Fruit fly (Drosophila melanogaster) whole organism, embryonic: ENCODE data around the gene CG8173.

Experiments used
- Bdp1 ChIP-seq: fragments of 200-800 bp; sonication (Bioruptor generic); optimal IDR thresholded peaks from 3 replicates; lab custom pipeline; 2016; ENCODE audit warnings: missing biosample characterization, missing genetic modification characterization
- BtbVII ChIP-seq: fragments of 200-800 bp; sonication (Bioruptor generic); optimal IDR thresholded peaks from 3 replicates; lab custom pipeline; 2017; ENCODE audit warnings: missing biosample characterization, mild to moderate bottlenecking, missing genetic modification characterization
- CG10274 ChIP-seq: fragments of 200-800 bp; sonication (Bioruptor generic); optimal IDR thresholded peaks from 3 replicates; lab custom pipeline; 2017; ENCODE audit warnings: missing biosample characterization, mild to moderate bottlenecking, missing genetic modification characterization
- CG10321 ChIP-seq: fragments of 200-800 bp; sonication (Bioruptor generic); IDR thresholded peaks from 2 replicates; pipeline ENCODE4 v1.3.6; 2022; ENCODE audit warnings: missing biosample characterization, missing genetic modification characterization
- CG12071 ChIP-seq: fragments of 200-800 bp; sonication (Bioruptor generic); optimal IDR thresholded peaks from 3 replicates; lab custom pipeline; 2018; ENCODE audit warnings: missing biosample characterization, mild to moderate bottlenecking, missing genetic modification characterization
- CG12104 ChIP-seq: fragments of 200-800 bp; sonication (Bioruptor generic); optimal IDR thresholded peaks from 3 replicates; lab custom pipeline; 2016; ENCODE audit warnings: missing biosample characterization, missing genetic modification characterization
- CG15011 ChIP-seq: fragments of 200-800 bp; sonication (Bioruptor generic); optimal IDR thresholded peaks from 3 replicates; lab custom pipeline; 2018; ENCODE audit warnings: missing biosample characterization, mild to moderate bottlenecking, missing genetic modification characterization
- CG15269 ChIP-seq: fragments of 200-800 bp; sonication (Bioruptor generic); optimal IDR thresholded peaks from 2 replicates; lab custom pipeline; 2018; ENCODE audit warnings: missing biosample characterization, mild to moderate bottlenecking, missing genetic modification characterization, moderate library complexity
- CG15479 ChIP-seq: fragments of 200-800 bp; sonication (Bioruptor generic); optimal IDR thresholded peaks from 3 replicates; lab custom pipeline; 2019; ENCODE audit warnings: missing biosample characterization, mild to moderate bottlenecking, missing genetic modification characterization, moderate library complexity
- CG17829 ChIP-seq: fragments of 200-800 bp; optimal IDR thresholded peaks from 2 replicates; lab custom pipeline; 2019; ENCODE audit warnings: missing biosample characterization, mild to moderate bottlenecking, missing genetic modification characterization, moderate library complexity
- CG2116 ChIP-seq: fragments of 200-800 bp; sonication (Bioruptor generic); optimal IDR thresholded peaks from 3 replicates; lab custom pipeline; 2018; ENCODE audit warnings: missing biosample characterization, mild to moderate bottlenecking, missing genetic modification characterization
- CG2120 ChIP-seq: fragments of 200-800 bp; sonication (Bioruptor generic); optimal IDR thresholded peaks from 3 replicates; lab custom pipeline; 2016; ENCODE audit warnings: missing biosample characterization, missing genetic modification characterization
- CG2199 ChIP-seq: fragments of 200-800 bp; sonication (Bioruptor generic); IDR thresholded peaks from 3 replicates; pipeline ENCODE4 v1.3.6; 2022; ENCODE audit warnings: missing biosample characterization, missing genetic modification characterization
- CG30431 ChIP-seq: fragments of 200-800 bp; sonication (Bioruptor generic); optimal IDR thresholded peaks from 2 replicates; lab custom pipeline; 2017; ENCODE audit warnings: missing biosample characterization, missing genetic modification characterization
- CG31388 ChIP-seq: fragments of 200-800 bp; sonication (Bioruptor generic); optimal IDR thresholded peaks from 2 replicates; lab custom pipeline; 2016; ENCODE audit warnings: missing biosample characterization, missing genetic modification characterization
- CG6683 ChIP-seq: fragments of 200-800 bp; sonication (Bioruptor generic); optimal IDR thresholded peaks from 2 replicates; lab custom pipeline; 2017; ENCODE audit warnings: missing biosample characterization, mild to moderate bottlenecking, missing genetic modification characterization, missing genetic modification reagents
- CG7357 ChIP-seq: fragments of 200-800 bp; sonication (Bioruptor generic); IDR thresholded peaks from 3 replicates; pipeline ENCODE4 v1.3.6; 2022; ENCODE audit warnings: missing biosample characterization, missing genetic modification characterization
- CG8388 ChIP-seq: fragments of 200-800 bp; sonication (Bioruptor generic); optimal IDR thresholded peaks from 2 replicates; lab custom pipeline; 2019; ENCODE audit warnings: missing biosample characterization, mild to moderate bottlenecking, missing genetic modification characterization, moderate library complexity
- Camta ChIP-seq: fragments of 200-800 bp; sonication (Bioruptor generic); optimal IDR thresholded peaks from 2 replicates; lab custom pipeline; 2016; ENCODE audit warnings: missing biosample characterization, missing genetic modification characterization
- CrebB ChIP-seq: fragments of 200-800 bp; sonication (Bioruptor generic); optimal IDR thresholded peaks from 3 replicates; lab custom pipeline; 2018; ENCODE audit warnings: missing biosample characterization, mild to moderate bottlenecking, missing genetic modification characterization
- Dek ChIP-seq: fragments of 200-800 bp; sonication (Bioruptor generic); optimal IDR thresholded peaks from 3 replicates; lab custom pipeline; 2019; ENCODE audit warnings: missing biosample characterization, mild to moderate bottlenecking, missing genetic modification characterization, moderate library complexity
- Dip2 ChIP-seq: fragments of 200-800 bp; sonication (Bioruptor generic); IDR thresholded peaks from 2 replicates; pipeline ENCODE4 v1.3.6; 2022; ENCODE audit warnings: missing biosample characterization, missing genetic modification characterization
- Dip3 ChIP-seq: fragments of 200-800 bp; sonication (Bioruptor generic); optimal IDR thresholded peaks from 3 replicates; lab custom pipeline; 2016; ENCODE audit warnings: missing biosample characterization, missing genetic modification characterization
- Fer1 ChIP-seq: fragments of 200-800 bp; sonication (Bioruptor generic); optimal IDR thresholded peaks from 2 replicates; lab custom pipeline; 2017; ENCODE audit warnings: missing biosample characterization, mild to moderate bottlenecking, missing genetic modification characterization
- HmgD ChIP-seq: fragments of 200-800 bp; sonication (Bioruptor generic); optimal IDR thresholded peaks from 3 replicates; lab custom pipeline; 2016; ENCODE audit warnings: missing biosample characterization, missing genetic modification characterization
- Hr51 ChIP-seq, 2 experiments: fragments of 200-800 bp; sonication (Bioruptor generic); optimal IDR thresholded peaks; 2 replicates in 1 of 2; 3 replicates in 1 of 2; lab custom pipeline; 2016 to 2018; ENCODE audit warnings: missing biosample characterization in 2 of 2, missing genetic modification characterization in 2 of 2, mild to moderate bottlenecking in 1 of 2, moderate library complexity in 1 of 2
- Med ChIP-seq: fragments of 200-800 bp; sonication (Bioruptor generic); peaks from one replicate; lab custom pipeline; 2016; ENCODE audit warnings: missing biosample characterization, missing genetic modification characterization, mild to moderate bottlenecking, inconsistent platforms, moderate library complexity
- Scr ChIP-seq: fragments of 200-800 bp; sonication (Bioruptor generic); IDR thresholded peaks from 2 replicates; pipeline ENCODE4 v1.3.6; 2022; ENCODE audit warnings: missing biosample characterization, missing genetic modification characterization; ENCODE audit not compliant: partially characterized antibody
- Tbp ChIP-seq: fragments of >200 bp; optimal IDR thresholded peaks from 2 replicates; lab custom pipeline; 2018; ENCODE audit warnings: missing biosample characterization, missing genetic modification characterization
- aop ChIP-seq: fragments of 200-800 bp; sonication (Bioruptor generic); IDR thresholded peaks from 2 replicates; pipeline ENCODE4 v1.3.6; 2022; ENCODE audit warnings: missing biosample characterization, missing genetic modification characterization
- bcd ChIP-seq: fragments of 200-800 bp; sonication (Bioruptor generic); optimal IDR thresholded peaks from 2 replicates; lab custom pipeline; 2017; ENCODE audit warnings: missing biosample characterization, mild to moderate bottlenecking, missing genetic modification characterization
- chinmo ChIP-seq: fragments of 200-800 bp; sonication (Bioruptor generic); IDR thresholded peaks from 4 replicates; pipeline ENCODE4 v1.3.6; 2022; ENCODE audit warnings: missing biosample characterization, missing genetic modification characterization; ENCODE audit not compliant: partially characterized antibody
- cwo ChIP-seq: fragments of 200-800 bp; sonication (Bioruptor generic); optimal IDR thresholded peaks from 3 replicates; lab custom pipeline; 2017; ENCODE audit warnings: missing biosample characterization, missing genetic modification characterization, mild to moderate bottlenecking, moderate library complexity, missing genetic modification reagents
- dan ChIP-seq: fragments of 200-800 bp; sonication (Bioruptor generic); IDR thresholded peaks from 2 replicates; pipeline ENCODE4 v1.3.6; 2022; ENCODE audit warnings: missing biosample characterization, missing genetic modification characterization
- danr ChIP-seq: fragments of 200-800 bp; sonication (Bioruptor generic); IDR thresholded peaks from 2 replicates; pipeline ENCODE4 v1.3.6; 2022; ENCODE audit warnings: missing biosample characterization, missing genetic modification characterization
- fd96Cb ChIP-seq: fragments of 200-800 bp; sonication (Bioruptor generic); optimal IDR thresholded peaks from 2 replicates; lab custom pipeline; 2018; ENCODE audit warnings: missing biosample characterization, mild to moderate bottlenecking, missing genetic modification characterization, moderate library complexity
- fru ChIP-seq: fragments of >200 bp; optimal IDR thresholded peaks from 2 replicates; lab custom pipeline; 2017
- grau ChIP-seq: fragments of 200-800 bp; optimal IDR thresholded peaks from 3 replicates; lab custom pipeline; 2019; ENCODE audit warnings: missing biosample characterization, mild to moderate bottlenecking, missing genetic modification characterization, moderate library complexity
- her ChIP-seq: fragments of 200-800 bp; sonication (Bioruptor generic); optimal IDR thresholded peaks from 2 replicates; lab custom pipeline; 2016; ENCODE audit warnings: missing biosample characterization, missing genetic modification characterization
- lab ChIP-seq: fragments of 200-800 bp; sonication (Bioruptor generic); optimal IDR thresholded peaks from 3 replicates; lab custom pipeline; 2017; ENCODE audit warnings: missing biosample characterization, missing genetic modification characterization, mild to moderate bottlenecking, moderate library complexity, missing genetic modification reagents
- onecut ChIP-seq: fragments of 200-800 bp; sonication (Bioruptor generic); IDR thresholded peaks from 2 replicates; pipeline ENCODE4 v1.3.6; 2022; ENCODE audit warnings: missing biosample characterization, missing genetic modification characterization
- pho ChIP-seq: fragments of 200-800 bp; sonication (Bioruptor generic); optimal IDR thresholded peaks from 2 replicates; lab custom pipeline; 2016; ENCODE audit warnings: missing biosample characterization, missing genetic modification characterization
- prd ChIP-seq, 3 experiments: fragments of >200 bp in 2 of 3; fragments of 200-800 bp in 1 of 3; sonication (Bioruptor generic) in 1 of 3; optimal IDR thresholded peaks in 2 of 3; IDR thresholded peaks in 1 of 3; 2 replicates in 2 of 3; 3 replicates in 1 of 3; pipeline versions ENCODE4 v1.3.6 to Lab custom; 2017 to 2022; ENCODE audit warnings: missing biosample characterization in 1 of 3, missing genetic modification characterization in 1 of 3
- pum ChIP-seq: fragments of 200-800 bp; sonication (Bioruptor generic); optimal IDR thresholded peaks from 2 replicates; lab custom pipeline; 2016; ENCODE audit warnings: missing biosample characterization, missing genetic modification characterization
- schlank ChIP-seq: fragments of 200-800 bp; sonication (Bioruptor generic); optimal IDR thresholded peaks from 2 replicates; lab custom pipeline; 2018; ENCODE audit warnings: missing biosample characterization, mild to moderate bottlenecking, missing genetic modification characterization
- seq ChIP-seq: fragments of 200-800 bp; sonication (Bioruptor generic); IDR thresholded peaks from 2 replicates; pipeline ENCODE4 v1.3.6; 2022; ENCODE audit warnings: missing biosample characterization, missing genetic modification characterization
- slp2 ChIP-seq: fragments of 200-800 bp; sonication (Bioruptor generic); optimal IDR thresholded peaks from 2 replicates; lab custom pipeline; 2016; ENCODE audit warnings: missing biosample characterization, missing genetic modification characterization
- sr ChIP-seq: fragments of 200-800 bp; sonication (Bioruptor generic); IDR thresholded peaks from 3 replicates; pipeline ENCODE4 v1.3.6; 2022; ENCODE audit warnings: missing biosample characterization, missing genetic modification characterization
- stwl ChIP-seq: fragments of 200-800 bp; sonication (Bioruptor generic); optimal IDR thresholded peaks from 3 replicates; lab custom pipeline; 2018; ENCODE audit warnings: missing biosample characterization, mild to moderate bottlenecking, missing genetic modification characterization, moderate library complexity
- unpg ChIP-seq: fragments of 200-800 bp; sonication (Bioruptor generic); optimal IDR thresholded peaks from 3 replicates; lab custom pipeline; 2018; ENCODE audit warnings: missing biosample characterization, mild to moderate bottlenecking, missing genetic modification characterization, moderate library complexity
- wor ChIP-seq: fragments of 200-800 bp; sonication (Bioruptor generic); IDR thresholded peaks from 2 replicates; pipeline ENCODE4 v1.3.6; 2022; ENCODE audit warnings: missing biosample characterization, missing genetic modification characterization

CG8173 gene

DNA sequence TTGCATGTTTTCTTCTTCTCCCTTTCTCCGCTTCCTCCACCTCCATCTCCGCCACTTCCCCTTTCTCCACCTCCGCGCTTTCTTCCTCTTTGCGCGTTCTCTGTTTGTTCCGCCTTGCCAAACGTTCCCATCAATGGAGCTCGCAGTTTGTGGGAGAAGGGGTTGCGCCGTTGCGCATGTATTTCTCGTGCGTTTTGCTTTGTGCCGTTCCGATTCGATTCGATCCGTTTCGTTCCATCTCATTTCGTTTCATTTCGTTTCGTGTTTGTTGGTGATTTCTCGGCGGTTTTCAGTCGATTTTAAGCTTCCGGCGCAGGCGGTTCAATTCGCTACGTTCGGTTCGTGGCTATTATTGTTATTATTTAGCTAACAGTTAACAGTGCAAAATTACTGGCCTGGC is 13.5 kb upstream of the CG8173 start (continued):
- TF ChIP-seq Bdp1 (GFP tag; lab: Kevin White, UChicago) (no peak), CG15011 (GFP tag; lab: Kevin White, UChicago) (no peak), Dip3 (GFP tag; lab: Kevin White, UChicago) (no peak), bcd (GFP tag; lab: Kevin White, UChicago) (no peak), CG2199 (peak; percentile 88; the same call in 2 of the 3 replicates), CG7357 (no peak), CG15269 (tag; lab: Kevin White, UChicago) (no peak), cwo (GFP tag; lab: Kevin White, UChicago) (no peak), her (peak; percentile 12), CG10321 (GFP tag; lab: Robert Waterston, UW) (no peak), Dip2 (GFP tag; lab: Robert Waterston, UW) (no peak), schlank (tag; lab: Kevin White, UChicago) (no peak), seq (no peak), CG2116 (no peak), Dek (tag; lab: Kevin White, UChicago) (no peak), fd96Cb (tag; lab: Kevin White, UChicago) (no peak), fru (no peak), HmgD (GFP tag; lab: Kevin White, UChicago) (no peak), chinmo (GFP tag; lab: Robert Waterston, UW) (peak; percentile 56; the same call in 1 of the 4 replicates), CG31388 (GFP tag; lab: Kevin White, UChicago) (no peak), Fer1 (GFP tag; lab: Kevin White, UChicago) (no peak), CG12071 (GFP tag; lab: Kevin White, UChicago) (peak; percentile 15), pho (GFP tag; lab: Kevin White, UChicago) (no peak), prd (optimal IDR thresholded peaks at IDR 0.05; lab: Kevin White, UChicago) (no peak), prd (GFP tag; IDR thresholded peaks at IDR 0.05; lab: Robert Waterston, UW) (no peak), CG30431 (GFP tag; lab: Kevin White, UChicago) (no peak), grau (no peak), CG6683 (GFP tag; lab: Kevin White, UChicago) (no peak), aop (peak; percentile 73), Camta (no peak), Tbp (GFP tag; lab: Kevin White, UChicago) (no peak), CG8388 (no peak), BtbVII (no peak), unpg (GFP tag; lab: Kevin White, UChicago) (no peak), onecut (GFP tag; lab: Robert Waterston, UW) (peak; percentile 30), danr (no peak), CG17829 (tag; lab: Kevin White, UChicago) (no peak), sr (GFP tag; lab: Robert Waterston, UW) (peak; percentile 53; the same call in 1 of the 3 replicates), slp2 (GFP tag; lab: Kevin White, UChicago) (no peak), pum (GFP tag; lab: Kevin White, UChicago) (no peak), lab (GFP tag; lab: Kevin White, UChicago) (peak; percentile 44), Med (GFP tag; lab: Kevin White, UChicago) (peak; percentile 81), stwl (tag; lab: Kevin White, UChicago) (peak; percentile 40), CG2120 (GFP tag; lab: Kevin White, UChicago) (no peak), Scr (no peak), CG15479 (GFP tag; lab: Kevin White, UChicago) (peak; percentile 36), dan (GFP tag; lab: Robert Waterston, UW) (no peak), CG12104 (GFP tag; lab: Kevin White, UChicago) (no peak), wor (GFP tag; lab: Robert Waterston, UW) (no peak), CrebB (tag; lab: Kevin White, UChicago) (no peak), Hr51 (GFP tag; optimal IDR thresholded peaks at IDR 0.05; lab: Kevin White, UChicago) (no peak), CG10274 (no peak)
